Fruit fly (Drosophila melanogaster): ENCODE results near the gene aln.
A peak's percentile ranks its signal among the peaks of the same experiment; 100 is the strongest.

The aln gene

DNA sequence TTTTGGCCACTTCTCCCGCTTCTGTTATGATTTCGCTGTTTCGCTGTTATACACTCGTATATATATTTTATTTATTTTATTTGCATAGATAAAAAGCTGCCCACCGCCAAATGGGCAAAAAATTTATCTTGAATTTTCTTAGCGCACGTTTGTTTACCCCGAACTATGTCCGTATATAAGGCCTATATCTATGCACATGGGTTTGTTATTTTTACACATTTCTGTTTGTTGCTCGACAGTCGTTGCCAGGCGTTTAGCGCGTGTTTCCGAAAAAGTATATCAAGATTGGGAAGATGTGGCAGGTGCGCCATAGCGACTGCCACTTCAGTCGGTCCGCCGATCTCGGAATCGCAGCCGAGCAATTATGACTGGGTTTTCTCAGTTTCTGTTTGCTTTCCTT is 26.1 kb downstream of the aln start:
- TF ChIP-seq CG8478 (optimal IDR thresholded peaks at IDR 0.05) = no peak
- no peak for TF ChIP-seq CTCF (optimal IDR thresholded peaks at IDR 0.05)

DNA sequence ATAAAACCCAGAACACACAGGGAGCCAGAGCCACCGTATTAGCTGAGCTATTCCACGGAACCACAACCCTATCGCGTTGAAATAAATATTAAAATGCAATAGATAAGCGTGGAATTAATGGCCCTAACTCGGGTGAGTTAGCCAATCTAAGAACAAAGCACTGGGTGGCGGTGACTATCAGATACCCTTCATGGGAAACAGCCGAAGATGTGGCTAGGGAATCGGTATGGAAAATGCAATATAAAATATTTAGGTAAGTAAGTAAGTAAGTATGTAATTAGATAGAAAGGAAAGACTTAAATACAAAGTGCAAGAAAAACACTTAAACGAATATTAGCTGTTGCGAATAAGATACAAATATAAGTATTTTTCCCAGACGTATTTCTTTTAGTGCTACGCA is 27.9 kb downstream of the aln start:
- no peak for TF ChIP-seq CG8478 (optimal IDR thresholded peaks at IDR 0.05)
- TF ChIP-seq CTCF (optimal IDR thresholded peaks at IDR 0.05) = no peak

DNA sequence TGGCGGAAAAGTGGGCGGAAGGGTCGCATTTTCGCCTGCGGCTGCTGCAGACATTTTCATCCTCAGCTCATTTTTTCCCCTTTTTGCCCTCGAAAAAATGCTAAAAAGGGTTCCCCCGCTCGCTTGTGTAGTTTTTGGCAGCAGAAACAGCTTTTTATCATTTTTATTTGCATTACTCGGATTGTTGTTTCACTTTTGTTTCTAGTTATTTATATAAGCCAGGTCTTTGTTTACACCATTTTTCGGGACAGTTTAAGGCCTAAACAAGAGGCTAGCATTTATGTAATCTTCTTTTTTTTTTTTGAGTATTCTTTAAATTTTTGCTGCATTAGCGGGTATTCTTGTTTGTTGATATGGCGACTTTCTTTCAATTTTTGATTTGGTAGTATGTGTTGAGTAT is 28.4 kb downstream of the aln start:
- TF ChIP-seq CTCF (optimal IDR thresholded peaks at IDR 0.05) = no peak
- no peak for TF ChIP-seq CG8478 (optimal IDR thresholded peaks at IDR 0.05)

DNA sequence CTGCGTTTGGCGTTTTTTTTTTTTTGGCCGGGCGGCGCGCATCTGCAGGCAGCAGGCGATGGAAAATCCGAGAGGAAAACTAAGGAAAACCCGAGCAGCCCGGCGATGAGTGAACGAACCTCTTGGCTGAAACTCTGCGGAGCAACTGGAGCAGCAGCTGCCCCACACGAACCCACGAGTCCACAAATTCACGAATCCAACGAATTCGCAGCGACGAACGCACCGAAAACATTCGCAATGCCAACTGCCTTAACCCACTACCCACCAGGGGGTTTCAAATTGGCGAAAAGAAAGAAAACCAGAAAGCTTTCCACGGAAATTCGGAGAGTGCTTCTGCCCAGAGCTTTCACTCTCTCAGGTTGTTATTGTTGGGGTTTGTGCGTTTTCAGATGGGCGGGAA is 29.0 kb downstream of the aln start:
- TF ChIP-seq CTCF (optimal IDR thresholded peaks at IDR 0.05) (no peak), CG8478 (optimal IDR thresholded peaks at IDR 0.05) (no peak)

- TF ChIP-seq CTCF (optimal IDR thresholded peaks at IDR 0.05) = no peak
- TF ChIP-seq CG8478 (optimal IDR thresholded peaks at IDR 0.05) = no peak
Measured at dm6 chr3L:1023728-1024127, 29.9 kb downstream of the aln start.

dm6 chr3L:1029610-1030284 is 36.0 kb downstream of the aln start:
- TF ChIP-seq CTCF (optimal IDR thresholded peaks at IDR 0.05) (no peak), CG8478 (optimal IDR thresholded peaks at IDR 0.05) (no peak)

dm6 chr3L:1030908-1031545 is 37.2 kb downstream of the aln start:
- TF ChIP-seq CTCF (optimal IDR thresholded peaks at IDR 0.05) (no peak), CG8478 (optimal IDR thresholded peaks at IDR 0.05) (no peak)

- TF ChIP-seq CG8478 (optimal IDR thresholded peaks at IDR 0.05) = no peak
- no peak for TF ChIP-seq CTCF (optimal IDR thresholded peaks at IDR 0.05)
Measured at dm6 chr3L:1031716-1032115, 37.9 kb downstream of the aln start.

DNA sequence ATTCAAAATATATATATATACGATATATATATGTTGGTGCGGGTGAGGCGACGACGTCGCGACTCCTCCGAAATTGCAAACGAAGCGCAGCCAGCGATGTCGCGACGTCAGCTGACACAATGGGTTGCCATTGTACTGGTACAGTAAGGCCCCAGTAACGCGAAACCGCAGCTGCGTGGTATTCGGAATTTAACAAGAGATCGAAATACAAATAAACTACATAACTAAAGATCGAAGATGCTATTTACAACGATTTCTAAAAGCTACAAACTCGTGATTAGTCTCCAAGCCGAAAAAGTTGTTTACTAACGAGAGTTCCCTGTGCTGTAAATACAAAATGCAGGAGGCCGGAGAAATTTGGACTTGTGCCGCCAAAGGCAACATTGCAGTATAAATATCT is 38.8 kb downstream of the aln start:
- TF ChIP-seq CG8478 (optimal IDR thresholded peaks at IDR 0.05) (no peak), CTCF (optimal IDR thresholded peaks at IDR 0.05) (no peak)

- TF ChIP-seq CG8478 (optimal IDR thresholded peaks at IDR 0.05) (no peak), CTCF (optimal IDR thresholded peaks at IDR 0.05) (no peak)
Measured at dm6 chr3L:1033688-1034087, 39.9 kb downstream of the aln start.

DNA sequence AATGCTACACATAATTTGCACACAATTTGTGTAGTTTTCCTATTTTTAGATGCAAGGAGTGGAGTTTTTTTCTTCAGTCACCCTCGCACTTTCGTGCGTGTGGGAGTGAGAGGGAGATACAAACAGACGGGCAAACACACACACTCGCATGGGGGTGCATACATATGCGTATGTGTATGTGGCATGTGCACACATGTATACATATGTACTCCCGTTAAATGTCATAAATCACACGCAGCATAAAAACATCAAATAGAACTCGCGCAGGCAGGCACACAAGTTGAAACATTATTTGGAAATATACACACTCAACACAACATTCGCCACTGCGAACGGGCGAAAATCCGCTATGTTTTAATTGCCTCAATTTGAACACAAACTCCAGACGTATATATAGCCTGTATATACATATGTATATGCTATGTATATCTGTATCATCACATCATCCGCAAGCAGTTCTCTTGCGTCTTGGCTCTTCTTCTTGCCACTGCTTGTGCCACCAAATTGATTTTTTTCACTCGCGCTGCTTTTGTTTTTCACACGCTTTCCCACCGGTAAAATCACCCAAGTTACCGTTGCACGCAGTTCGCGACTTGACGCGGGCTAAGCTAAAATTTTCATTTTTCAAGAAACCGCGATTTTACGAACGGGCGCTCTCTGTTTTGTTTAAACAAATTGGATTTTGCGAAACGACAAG is 40.6 kb downstream of the aln start, which contains the start of the genes CG9205 and trio:
TSS of gene CG9205 (plus strand) at position 508 of the 697 bp plus-strand sequence.
TSS of gene trio (minus strand) at position 686 of the 697 bp plus-strand sequence.
- TF ChIP-seq CTCF (optimal IDR thresholded peaks at IDR 0.05) (no peak), CG8478 (optimal IDR thresholded peaks at IDR 0.05) (no peak)

dm6 chr3L:1034887-1035260 is 41.1 kb downstream of the aln start:
- TF ChIP-seq CTCF (optimal IDR thresholded peaks at IDR 0.05) = no peak

DNA sequence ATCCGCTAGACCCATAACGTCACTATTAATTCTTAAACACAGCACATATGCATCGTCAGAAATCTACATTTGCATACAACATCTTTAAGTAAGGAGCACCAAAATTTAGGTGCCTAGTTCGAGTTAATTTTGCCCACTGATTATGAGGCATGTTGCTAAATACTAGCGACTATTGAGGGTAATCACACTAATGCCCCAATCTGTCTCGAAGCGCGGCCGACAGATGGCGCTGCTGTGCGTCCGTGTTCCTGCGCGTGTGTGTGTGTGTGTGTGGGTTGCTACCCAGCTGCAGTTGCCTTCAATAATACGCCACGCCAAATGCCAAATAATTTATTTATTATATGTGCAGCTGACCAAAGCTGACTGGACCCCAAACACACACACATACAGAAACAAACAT is 47.6 kb downstream of the aln start:
- TF ChIP-seq CTCF (optimal IDR thresholded peaks at IDR 0.05) (peak; percentile 83 to 90), CG8478 (optimal IDR thresholded peaks at IDR 0.05) (no peak)

- TF ChIP-seq CTCF (optimal IDR thresholded peaks at IDR 0.05) = no peak
- no peak for TF ChIP-seq CG8478 (optimal IDR thresholded peaks at IDR 0.05)
Measured at dm6 chr3L:1043530-1043929, 49.7 kb downstream of the aln start.

All from S2 (cell line).